Worm (Caenorhabditis elegans) whole organism, mixed stage, embryonic: ENCODE results near the gene CD4.1.

Experiments used
- M03D4.4 ChIP-seq: sonication (generic microtip); optimal IDR thresholded peaks from 2 replicates; lab custom pipeline; 2017; ENCODE audit warnings: mild to moderate bottlenecking, missing genetic modification characterization, missing compliant biosample characterization
- bed-3 ChIP-seq: fragments of 200-800 bp; sonication (Bioruptor generic); optimal IDR thresholded peaks from 3 replicates; lab custom pipeline; 2018; ENCODE audit warnings: mild to moderate bottlenecking, missing genetic modification characterization, moderate library complexity, missing compliant biosample characterization
- blmp-1 ChIP-seq: fragments of 150-350 bp; optimal IDR thresholded peaks from 2 replicates; lab custom pipeline; 2014; ENCODE audit warnings: missing biosample characterization, missing genetic modification characterization
- ceh-39 ChIP-seq: fragments of 150-350 bp; optimal IDR thresholded peaks from 2 replicates; lab custom pipeline; 2014; ENCODE audit warnings: missing biosample characterization, missing genetic modification characterization
- ceh-43 ChIP-seq: fragments of 200-800 bp; sonication (Bioruptor generic); optimal IDR thresholded peaks from 2 replicates; lab custom pipeline; 2018; ENCODE audit warnings: mild to moderate bottlenecking, missing genetic modification characterization, moderate library complexity, missing compliant biosample characterization
- ceh-83 ChIP-seq: fragments of 200-800 bp; sonication (Bioruptor generic); optimal IDR thresholded peaks from 2 replicates; lab custom pipeline; 2018; ENCODE audit warnings: mild to moderate bottlenecking, missing genetic modification characterization, missing compliant biosample characterization
- ces-1 ChIP-seq: fragments of 150-350 bp; optimal IDR thresholded peaks from 2 replicates; lab custom pipeline; 2014; ENCODE audit warnings: missing biosample characterization, missing genetic modification reagents, missing genetic modification characterization
- drap-1 ChIP-seq: fragments of 200-800 bp; sonication (Bioruptor generic); optimal IDR thresholded peaks from 3 replicates; lab custom pipeline; 2018; ENCODE audit warnings: mild to moderate bottlenecking, missing genetic modification characterization, missing compliant biosample characterization
- elt-1 ChIP-seq: sonication (generic microtip); optimal IDR thresholded peaks from 2 replicates; lab custom pipeline; 2017; ENCODE audit warnings: missing genetic modification characterization, mild to moderate bottlenecking, missing compliant biosample characterization, antibody characterized with exemption, moderate library complexity, borderline replicate concordance; ENCODE audit not compliant: insufficient read depth
- elt-3 ChIP-seq: fragments of 150-350 bp; optimal IDR thresholded peaks from 2 replicates; lab custom pipeline; 2014; ENCODE audit warnings: missing biosample characterization, missing genetic modification characterization
- ham-2 ChIP-seq: fragments of 200-800 bp; sonication (Bioruptor generic); optimal IDR thresholded peaks from 2 replicates; lab custom pipeline; 2018; ENCODE audit warnings: mild to moderate bottlenecking, missing genetic modification characterization, missing compliant biosample characterization
- hlh-1 ChIP-seq: fragments of 150-350 bp; optimal IDR thresholded peaks from 2 replicates; lab custom pipeline; 2014; ENCODE audit warnings: missing biosample characterization, missing genetic modification reagents, missing genetic modification characterization
- lin-13 ChIP-seq: fragments of 150-350 bp; optimal IDR thresholded peaks from 2 replicates; lab custom pipeline; 2014; ENCODE audit warnings: missing biosample characterization, missing genetic modification characterization
- lin-32 ChIP-seq: fragments of 200-800 bp; sonication (Bioruptor generic); optimal IDR thresholded peaks from 2 replicates; lab custom pipeline; 2018; ENCODE audit warnings: mild to moderate bottlenecking, missing genetic modification characterization, missing compliant biosample characterization
- lsy-2 ChIP-seq: fragments of 150-350 bp; optimal IDR thresholded peaks from 2 replicates; lab custom pipeline; 2014; ENCODE audit warnings: missing biosample characterization, missing genetic modification characterization
- mab-5 ChIP-seq: fragments of 150-350 bp; optimal IDR thresholded peaks from 2 replicates; lab custom pipeline; 2014; ENCODE audit warnings: missing biosample characterization, missing genetic modification characterization
- mep-1 ChIP-seq: fragments of 150-350 bp; optimal IDR thresholded peaks from 2 replicates; lab custom pipeline; 2017; ENCODE audit warnings: missing biosample characterization, missing genetic modification reagents, missing genetic modification characterization, inconsistent platforms
- mls-2 ChIP-seq: sonication (generic microtip); optimal IDR thresholded peaks from 2 replicates; lab custom pipeline; 2016; ENCODE audit warnings: mild to moderate bottlenecking, missing genetic modification characterization, moderate library complexity, missing compliant biosample characterization
- nhr-237 ChIP-seq: fragments of 150-350 bp; optimal IDR thresholded peaks from 2 replicates; lab custom pipeline; 2014; ENCODE audit warnings: missing biosample characterization, missing genetic modification characterization
- nhr-28 ChIP-seq: fragments of 150-350 bp; optimal IDR thresholded peaks from 2 replicates; lab custom pipeline; 2014; ENCODE audit warnings: missing biosample characterization, missing genetic modification characterization
- nhr-76 ChIP-seq: sonication (generic microtip); optimal IDR thresholded peaks from 2 replicates; lab custom pipeline; 2017; ENCODE audit warnings: missing biosample characterization, missing genetic modification characterization
- pha-4 ChIP-seq: fragments of 150-350 bp; optimal IDR thresholded peaks from 2 replicates; lab custom pipeline; 2018; ENCODE audit warnings: missing biosample characterization, missing genetic modification reagents, missing genetic modification characterization
- sem-2 ChIP-seq: fragments of 200-800 bp; sonication (Bioruptor generic); optimal IDR thresholded peaks from 2 replicates; lab custom pipeline; 2018; ENCODE audit warnings: mild to moderate bottlenecking, missing genetic modification characterization, missing compliant biosample characterization
- snpc-4 ChIP-seq: fragments of 150-350 bp; optimal IDR thresholded peaks from 2 replicates; lab custom pipeline; 2014; ENCODE audit warnings: missing biosample characterization, missing genetic modification characterization
- sptf-1 ChIP-seq: sonication (generic microtip); optimal IDR thresholded peaks from 2 replicates; lab custom pipeline; 2017; ENCODE audit warnings: mild to moderate bottlenecking, missing genetic modification characterization, moderate library complexity, missing compliant biosample characterization
- tbx-8 ChIP-seq: fragments of 200-800 bp; sonication (Bioruptor generic); optimal IDR thresholded peaks from 2 replicates; lab custom pipeline; 2018; ENCODE audit warnings: mild to moderate bottlenecking, missing genetic modification characterization, moderate library complexity, missing compliant biosample characterization
- unc-120 ChIP-seq: sonication (generic microtip); optimal IDR thresholded peaks from 2 replicates; lab custom pipeline; 2017; ENCODE audit warnings: missing genetic modification characterization, missing compliant biosample characterization; ENCODE audit not compliant: poor library complexity, severe bottlenecking
- unc-39 ChIP-seq: fragments of 150-350 bp; optimal IDR thresholded peaks from 2 replicates; lab custom pipeline; 2014; ENCODE audit warnings: missing biosample characterization, missing genetic modification characterization
- unc-62 ChIP-seq: fragments of 150-350 bp; optimal IDR thresholded peaks from 2 replicates; lab custom pipeline; 2014; ENCODE audit warnings: missing biosample characterization, missing genetic modification reagents, missing genetic modification characterization
- zip-8 ChIP-seq: fragments of 150-350 bp; optimal IDR thresholded peaks from 2 replicates; lab custom pipeline; 2014; ENCODE audit warnings: missing biosample characterization, missing genetic modification characterization
- ztf-11 ChIP-seq: fragments of 150-350 bp; optimal IDR thresholded peaks from 2 replicates; lab custom pipeline; 2014; ENCODE audit warnings: missing biosample characterization, missing genetic modification characterization

Gene CD4.1

DNA sequence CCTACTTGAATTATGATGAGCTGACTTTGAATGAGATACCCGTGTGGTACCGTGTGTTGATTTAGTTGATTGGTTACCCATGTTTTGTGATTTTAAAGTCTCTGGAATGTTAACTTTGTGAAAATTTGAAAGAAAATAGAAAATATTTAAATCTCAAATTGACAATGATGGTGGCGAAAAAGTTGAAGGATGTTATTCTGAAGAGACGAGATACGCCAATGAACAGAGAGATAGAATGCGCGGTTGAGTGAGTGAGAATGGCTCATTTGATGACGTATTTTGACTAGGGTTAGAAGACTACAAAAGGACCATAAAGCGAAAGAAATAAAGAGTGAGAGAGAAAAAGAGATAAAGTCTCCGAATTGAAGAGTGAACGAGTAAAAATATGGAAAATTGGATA is 35.9 kb upstream of the CD4.1 start, which contains the start of gene glb-6:
Gene glb-6, minus strand, starts transcription at position 101 of the 400 bp plus-strand sequence.
- TF ChIP-seq nhr-76 (tag; lab: Kevin White, UChicago) (no peak), ces-1 (GFP tag; lab: Kevin White, UChicago) (peak; percentile 21)

DNA sequence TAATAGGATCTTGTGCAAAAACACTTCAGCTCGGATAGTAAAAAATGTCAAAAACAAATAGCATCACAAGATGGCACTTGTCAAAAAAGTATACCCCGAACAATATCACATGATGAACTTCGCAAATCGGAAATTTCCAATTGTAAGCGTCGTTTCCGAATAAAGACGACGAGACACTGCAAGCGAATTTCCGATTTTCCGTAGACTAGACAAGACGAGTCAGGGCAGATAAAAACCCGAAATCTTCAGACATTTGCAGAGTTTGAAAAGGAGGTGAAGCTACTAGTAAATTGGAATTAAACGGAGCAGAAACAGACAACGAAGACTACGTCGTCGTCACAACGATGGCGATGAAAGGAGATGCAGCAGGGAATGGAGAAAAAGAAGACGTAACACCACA is 34.7 kb upstream of the CD4.1 start:
- peak; percentile 32 for TF ChIP-seq ces-1 (GFP tag; lab: Kevin White, UChicago)
- no peak for TF ChIP-seq zip-8

DNA sequence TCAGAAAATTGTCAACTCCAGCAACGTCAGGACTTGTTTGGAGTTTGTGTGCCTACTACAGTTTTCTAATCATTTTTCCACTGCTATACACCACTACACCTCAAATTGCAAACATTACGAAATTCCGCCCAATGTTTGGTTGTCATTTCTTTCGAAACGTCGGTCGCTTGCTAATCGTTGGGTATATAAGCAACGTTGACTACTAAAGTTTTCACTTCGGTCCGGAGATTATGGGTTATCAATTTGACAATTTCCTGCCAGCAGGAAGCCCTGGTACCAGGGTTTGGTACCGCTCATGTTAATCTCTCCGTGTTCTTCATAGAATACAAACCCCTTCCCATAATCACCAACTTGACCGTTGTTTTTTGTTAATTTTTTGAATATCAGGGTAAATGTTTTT is 30.3 kb upstream of the CD4.1 start:
- TF ChIP-seq pha-4 (no peak), zip-8 (no peak), lsy-2 (tag; lab: Kevin White, UChicago) (no peak), ham-2 (GFP tag; lab: Kevin White, UChicago) (no peak), lin-13 (no peak), elt-1 (tag; lab: Kevin White, UChicago) (no peak), ceh-83 (GFP tag; lab: Kevin White, UChicago) (no peak), nhr-28 (tag; lab: Kevin White, UChicago) (no peak), unc-120 (tag; lab: Kevin White, UChicago) (no peak), mab-5 (no peak)

DNA sequence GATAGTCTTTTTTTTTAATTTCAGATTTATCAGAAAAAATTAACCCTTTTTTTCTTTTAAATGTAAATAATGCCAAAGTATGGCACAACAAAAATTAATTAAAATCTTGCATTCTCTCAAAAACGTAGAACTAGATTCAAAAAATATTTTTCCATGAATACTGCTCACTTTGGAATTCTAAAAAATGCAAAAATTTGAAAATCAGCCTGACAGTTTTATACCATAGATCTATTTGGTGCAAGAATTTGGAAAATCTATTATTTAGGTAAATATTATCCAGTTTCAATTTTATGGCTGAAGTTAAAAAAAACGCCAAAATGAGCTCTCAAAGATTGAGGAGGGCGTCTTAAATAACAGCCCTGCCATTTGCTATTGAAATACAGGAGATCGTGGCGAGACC is 26.7 kb upstream of the CD4.1 start:
- TF ChIP-seq ceh-83 (GFP tag; lab: Kevin White, UChicago) (no peak), mep-1 (no peak), elt-1 (tag; lab: Kevin White, UChicago) (no peak), drap-1 (GFP tag; lab: Kevin White, UChicago) (no peak), ceh-43 (GFP tag; lab: Kevin White, UChicago) (no peak), bed-3 (GFP tag; lab: Kevin White, UChicago) (no peak), unc-62 (GFP tag; lab: Kevin White, UChicago) (no peak), snpc-4 (tag; lab: Kevin White, UChicago) (no peak), elt-3 (no peak), ztf-11 (tag; lab: Kevin White, UChicago) (no peak), blmp-1 (tag; lab: Kevin White, UChicago) (no peak)

DNA sequence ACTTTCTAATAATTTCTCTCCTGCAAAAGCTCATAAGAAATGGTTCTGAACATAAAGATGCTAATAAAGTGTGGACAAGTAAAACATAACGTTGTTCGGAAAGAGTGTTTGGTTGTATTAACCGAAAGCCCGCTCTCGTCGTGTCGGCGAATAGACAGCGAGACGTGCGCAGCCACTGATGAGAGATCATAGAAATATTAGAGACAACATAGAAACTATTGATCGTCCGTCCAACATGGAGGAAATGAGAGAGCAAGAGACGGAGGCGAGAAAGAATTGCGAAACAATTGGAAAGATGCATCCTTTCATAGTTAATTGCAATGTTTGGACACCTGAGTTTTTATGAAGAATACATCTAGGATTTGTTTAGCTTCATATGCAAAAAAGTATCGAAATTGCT is 25.8 kb upstream of the CD4.1 start:
- peak; percentile 70 for TF ChIP-seq pha-4
- no peak for TF ChIP-seq unc-39 (tag; lab: Kevin White, UChicago)
- no peak for TF ChIP-seq hlh-1 (tag; lab: Kevin White, UChicago)
- TF ChIP-seq snpc-4 (tag; lab: Kevin White, UChicago) = no peak
- TF ChIP-seq lin-32 (GFP tag; lab: Kevin White, UChicago) = no peak
- TF ChIP-seq unc-62 (GFP tag; lab: Kevin White, UChicago) = peak; percentile 32
- TF ChIP-seq tbx-8 (GFP tag; lab: Kevin White, UChicago) = no peak
- peak; percentile 54 for TF ChIP-seq elt-3
- no peak for TF ChIP-seq blmp-1 (tag; lab: Kevin White, UChicago)
- TF ChIP-seq elt-1 (tag; lab: Kevin White, UChicago) = no peak
- no peak for TF ChIP-seq mab-5
- TF ChIP-seq lsy-2 (tag; lab: Kevin White, UChicago) = peak; percentile 55
- peak; percentile 2 for TF ChIP-seq nhr-237 (tag; lab: Kevin White, UChicago)
- TF ChIP-seq ztf-11 (tag; lab: Kevin White, UChicago) = no peak
- peak; percentile 81 for TF ChIP-seq ham-2 (GFP tag; lab: Kevin White, UChicago)
- TF ChIP-seq bed-3 (GFP tag; lab: Kevin White, UChicago) = no peak
- no peak for TF ChIP-seq sptf-1
- peak; percentile 48 for TF ChIP-seq mep-1
- no peak for TF ChIP-seq sem-2 (GFP tag; lab: Kevin White, UChicago)
- no peak for TF ChIP-seq ceh-43 (GFP tag; lab: Kevin White, UChicago)
- no peak for TF ChIP-seq M03D4.4
- TF ChIP-seq ceh-39 (tag; lab: Kevin White, UChicago) = no peak
- peak; percentile 69 for TF ChIP-seq mls-2
- no peak for TF ChIP-seq lin-13
- TF ChIP-seq unc-120 (tag; lab: Kevin White, UChicago) = peak; percentile 56
- TF ChIP-seq ces-1 (GFP tag; lab: Kevin White, UChicago) = peak; percentile 63
- TF ChIP-seq, all 35 proteins: peak for 10
